Fruit fly (Drosophila melanogaster): ENCODE data around the gene CG18417.

DNA sequence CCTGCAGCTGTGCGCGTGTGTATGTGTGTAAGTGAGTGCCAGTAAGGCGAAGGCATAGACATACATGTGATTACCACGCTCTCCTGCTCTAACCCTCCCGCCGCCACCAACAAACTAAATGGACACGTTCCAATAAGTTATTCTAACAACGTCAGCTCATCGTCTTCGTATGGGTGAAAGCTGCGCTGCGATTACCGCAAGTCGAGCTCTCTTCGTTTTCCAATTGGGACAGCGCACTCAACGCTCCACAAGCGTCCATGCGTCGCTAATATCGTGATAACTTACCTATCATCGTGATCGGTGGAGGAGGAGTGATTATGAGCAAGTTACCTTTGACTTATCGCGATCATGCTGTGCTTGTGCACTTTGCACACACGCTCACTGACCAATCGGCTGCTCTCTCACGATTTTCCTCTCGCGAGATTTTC is 38.8 kb upstream of the CG18417 start:
- TF ChIP-seq CG4496 (GFP tag; IDR thresholded peaks at IDR 0.05): peak; percentile 81
- no peak for TF ChIP-seq D1 (tag; optimal IDR thresholded peaks at IDR 0.05)
